Worm (Caenorhabditis elegans): ENCODE data around the gene Y40B10A.9.

Gene Y40B10A.9

DNA sequence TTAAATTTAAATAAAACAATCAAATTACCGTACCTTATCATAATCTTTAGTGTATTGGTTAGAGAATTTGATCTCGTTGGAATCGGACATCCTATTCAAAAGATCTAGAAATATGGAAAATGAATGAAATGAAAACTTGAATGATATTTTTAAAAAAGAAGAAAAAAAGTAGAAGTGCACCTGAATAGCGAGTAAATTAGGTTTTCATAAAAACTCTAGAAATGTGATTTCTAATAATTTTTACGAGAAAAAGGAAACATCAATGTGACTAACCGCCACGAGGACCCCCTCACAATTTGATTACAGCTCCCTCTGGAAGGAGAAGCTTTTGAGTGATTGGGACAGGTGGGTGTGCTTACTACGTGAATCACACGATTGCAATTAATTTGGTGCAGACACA lies 26.8 kb downstream of the Y40B10A.9 start, which contains the start of gene Y40B10A.5:
Y40B10A.5 (minus strand) TSS at position 101 of the 400 bp plus-strand sequence.
- no peak for TF ChIP-seq klf-2 (GFP tag; conservative IDR thresholded peaks at IDR 0.05)
- TF ChIP-seq T22C8.4 (GFP tag; IDR thresholded peaks at IDR 0.05), result no peak
- no peak for TF ChIP-seq tab-1 (GFP tag; IDR thresholded peaks at IDR 0.05)
- no peak for TF ChIP-seq med-1 (GFP tag; optimal IDR thresholded peaks at IDR 0.05; ENCODE audit: insufficient read depth)
- no peak for TF ChIP-seq cog-1 (tag; optimal IDR thresholded peaks at IDR 0.05)
- TF ChIP-seq ztf-29 (GFP tag; IDR thresholded peaks at IDR 0.05), result no peak
- no peak for TF ChIP-seq ztf-23 (GFP tag; IDR thresholded peaks at IDR 0.05)
- TF ChIP-seq ref-1 (GFP tag; conservative IDR thresholded peaks at IDR 0.05), result no peak
- TF ChIP-seq flt-1 (GFP tag; IDR thresholded peaks at IDR 0.05), result no peak

DNA sequence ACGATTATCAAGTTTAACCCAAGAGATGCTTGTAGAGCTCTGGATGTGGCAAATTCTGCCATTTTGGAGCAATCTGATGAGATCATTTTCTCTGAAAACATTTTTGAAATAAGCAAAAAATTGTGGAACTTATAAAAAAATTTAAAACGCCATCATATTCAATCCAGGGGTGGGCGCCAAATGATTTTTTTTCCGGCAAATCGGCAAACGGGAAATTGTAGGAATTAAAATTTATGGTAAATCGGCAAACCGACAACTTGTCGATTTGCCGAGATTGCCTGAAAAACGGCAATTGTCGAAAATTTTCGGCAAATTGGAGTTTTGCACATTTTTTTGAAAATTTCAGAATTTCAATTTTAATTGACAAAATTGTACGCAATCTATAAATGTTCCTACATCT lies 37.2 kb downstream of the Y40B10A.9 start, which contains the start of gene srab-23:
srab-23 (minus strand) TSS at position 101 of the 400 bp plus-strand sequence.
- no peak for TF ChIP-seq ztf-23 (GFP tag; IDR thresholded peaks at IDR 0.05)
- no peak for TF ChIP-seq med-1 (GFP tag; optimal IDR thresholded peaks at IDR 0.05; ENCODE audit: insufficient read depth)
- TF ChIP-seq klf-2 (GFP tag; conservative IDR thresholded peaks at IDR 0.05), result no peak
- no peak for TF ChIP-seq ztf-29 (GFP tag; IDR thresholded peaks at IDR 0.05)

DNA sequence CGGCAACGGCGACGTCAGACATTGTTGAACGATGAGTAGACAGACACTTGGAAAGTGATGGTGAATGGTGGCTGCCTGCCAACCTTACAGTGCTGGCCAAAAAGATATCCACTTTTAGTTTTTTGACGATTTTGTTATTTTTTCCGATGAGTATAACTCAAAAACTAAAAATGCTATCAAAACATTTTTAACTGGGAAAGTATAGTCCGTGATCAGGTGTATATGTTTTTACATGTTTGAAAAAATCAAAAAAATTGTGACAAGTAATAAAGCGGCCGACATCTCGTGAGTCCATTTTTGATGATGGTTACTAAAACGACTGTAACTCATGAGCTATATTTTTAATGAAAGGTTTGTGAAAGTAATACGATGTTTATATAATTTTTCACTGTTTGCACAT lies 41.3 kb downstream of the Y40B10A.9 start, which contains the start of gene hil-6:
hil-6 (minus strand) TSS at position 101 of the 400 bp plus-strand sequence.
- TF ChIP-seq ztf-29 (GFP tag; IDR thresholded peaks at IDR 0.05), result no peak
- no peak for TF ChIP-seq med-1 (GFP tag; optimal IDR thresholded peaks at IDR 0.05; ENCODE audit: insufficient read depth)
- TF ChIP-seq cog-1 (tag; optimal IDR thresholded peaks at IDR 0.05), result no peak
- TF ChIP-seq T22C8.4 (GFP tag; IDR thresholded peaks at IDR 0.05), result no peak
- TF ChIP-seq tab-1 (GFP tag; IDR thresholded peaks at IDR 0.05), result no peak
- no peak for TF ChIP-seq flt-1 (GFP tag; IDR thresholded peaks at IDR 0.05)
- no peak for TF ChIP-seq ref-1 (GFP tag; conservative IDR thresholded peaks at IDR 0.05)
- TF ChIP-seq ztf-23 (GFP tag; IDR thresholded peaks at IDR 0.05), result no peak
- no peak for TF ChIP-seq klf-2 (GFP tag; conservative IDR thresholded peaks at IDR 0.05)

DNA sequence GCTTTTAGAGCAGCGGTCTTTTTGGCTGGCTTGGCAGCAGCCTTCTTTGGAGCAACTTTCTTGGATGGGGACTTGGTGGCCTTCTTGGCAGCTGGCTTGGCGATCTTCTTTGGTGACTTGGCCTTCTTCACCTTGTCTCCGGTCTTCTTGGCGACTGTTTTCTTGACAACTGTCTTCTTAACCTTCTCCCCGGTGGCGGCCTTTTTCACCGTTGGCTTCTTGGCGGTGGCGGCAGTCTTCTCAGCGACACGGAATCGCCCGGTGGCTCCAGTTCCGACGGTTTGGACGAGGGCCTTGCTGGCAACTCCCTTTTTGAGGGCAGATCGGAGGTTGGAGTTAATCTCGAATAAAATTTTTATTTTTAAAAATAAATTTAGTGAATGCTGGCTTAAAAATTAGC lies 42.0 kb downstream of the Y40B10A.9 start:
- TF ChIP-seq cog-1 (tag; optimal IDR thresholded peaks at IDR 0.05) (no peak), med-1 (GFP tag; optimal IDR thresholded peaks at IDR 0.05; ENCODE audit: insufficient read depth) (no peak), flt-1 (GFP tag; IDR thresholded peaks at IDR 0.05) (no peak), tab-1 (GFP tag; IDR thresholded peaks at IDR 0.05) (no peak), ztf-29 (GFP tag; IDR thresholded peaks at IDR 0.05) (no peak), ref-1 (GFP tag; conservative IDR thresholded peaks at IDR 0.05) (no peak), T22C8.4 (GFP tag; IDR thresholded peaks at IDR 0.05) (no peak), klf-2 (GFP tag; conservative IDR thresholded peaks at IDR 0.05) (no peak), ztf-23 (GFP tag; IDR thresholded peaks at IDR 0.05) (no peak)

DNA sequence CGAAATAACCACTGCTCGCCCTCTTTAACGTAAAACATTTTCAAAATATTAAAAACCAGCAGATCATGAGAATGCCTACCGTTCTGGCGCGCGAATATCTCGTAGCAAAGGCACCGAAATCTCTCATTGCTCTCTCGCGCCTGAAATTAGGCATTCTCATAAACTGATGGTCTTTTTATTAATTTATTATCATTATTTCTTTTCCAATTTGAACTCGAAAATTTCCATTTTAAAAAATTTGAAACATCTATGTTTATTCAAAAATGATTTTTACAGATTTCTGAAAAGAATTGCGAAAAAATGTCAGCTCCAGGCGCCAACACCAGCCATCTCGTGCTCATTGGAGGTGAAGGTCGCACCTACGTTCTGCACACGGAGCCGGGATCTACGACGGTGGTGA lies 42.8 kb downstream of the Y40B10A.9 start, which contains the start of gene F59A7.12:
F59A7.12 (plus strand) TSS at position 301 of the 400 bp plus-strand sequence.
- TF ChIP-seq ztf-23 (GFP tag; IDR thresholded peaks at IDR 0.05), result no peak
- TF ChIP-seq cog-1 (tag; optimal IDR thresholded peaks at IDR 0.05), result no peak
- TF ChIP-seq T22C8.4 (GFP tag; IDR thresholded peaks at IDR 0.05), result no peak
- TF ChIP-seq klf-2 (GFP tag; conservative IDR thresholded peaks at IDR 0.05), result no peak
- no peak for TF ChIP-seq flt-1 (GFP tag; IDR thresholded peaks at IDR 0.05)
- TF ChIP-seq ref-1 (GFP tag; conservative IDR thresholded peaks at IDR 0.05), result no peak
- no peak for TF ChIP-seq tab-1 (GFP tag; IDR thresholded peaks at IDR 0.05)
- no peak for TF ChIP-seq ztf-29 (GFP tag; IDR thresholded peaks at IDR 0.05)
- no peak for TF ChIP-seq med-1 (GFP tag; optimal IDR thresholded peaks at IDR 0.05; ENCODE audit: insufficient read depth)

DNA sequence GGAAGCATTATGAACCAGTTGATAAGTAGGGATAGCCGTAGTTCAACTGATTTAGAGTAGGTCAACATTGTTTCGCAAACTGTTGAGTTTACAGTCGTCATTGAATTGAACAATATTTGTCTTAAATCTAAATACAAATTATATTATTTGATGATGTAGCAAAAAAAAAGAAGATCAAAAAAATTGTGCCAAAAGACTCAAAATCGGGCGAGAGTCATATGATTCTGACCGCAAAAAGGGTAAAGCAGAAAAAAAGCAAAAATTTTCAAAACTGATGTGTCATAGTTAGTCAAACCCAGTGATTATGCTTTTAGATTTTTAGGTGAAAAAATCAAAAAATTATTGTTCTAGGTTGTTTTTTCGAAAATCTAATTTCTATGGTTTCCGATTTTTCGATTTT lies 44.9 kb downstream of the Y40B10A.9 start, which contains the start of gene srab-13:
srab-13 (minus strand) TSS at position 101 of the 400 bp plus-strand sequence.
- TF ChIP-seq ztf-23 (GFP tag; IDR thresholded peaks at IDR 0.05) (no peak), med-1 (GFP tag; optimal IDR thresholded peaks at IDR 0.05; ENCODE audit: insufficient read depth) (no peak), klf-2 (GFP tag; conservative IDR thresholded peaks at IDR 0.05) (no peak), ref-1 (GFP tag; conservative IDR thresholded peaks at IDR 0.05) (no peak), ztf-29 (GFP tag; IDR thresholded peaks at IDR 0.05) (no peak), cog-1 (tag; optimal IDR thresholded peaks at IDR 0.05) (no peak), tab-1 (GFP tag; IDR thresholded peaks at IDR 0.05) (no peak)

DNA sequence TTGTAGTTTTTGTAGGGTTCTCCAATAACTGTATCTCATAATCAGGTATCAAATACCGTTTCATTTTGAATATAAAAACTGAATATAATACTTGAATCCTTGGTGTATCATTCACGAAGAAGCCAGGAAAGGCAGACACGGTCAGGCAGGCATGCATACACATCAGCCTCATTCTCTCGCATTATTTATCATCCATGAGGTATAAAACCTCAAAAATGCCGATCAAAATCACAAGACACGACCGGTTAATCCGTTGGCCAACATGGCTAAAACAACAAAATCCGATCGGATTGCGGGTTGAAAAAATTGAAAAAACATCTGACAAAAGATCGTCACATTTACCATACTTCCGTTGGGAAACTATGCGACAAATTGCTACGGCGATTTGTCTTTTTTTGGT lies 50.3 kb downstream of the Y40B10A.9 start, which contains the start of gene F59A7.5:
F59A7.5 (plus strand) TSS at position 301 of the 400 bp plus-strand sequence.
- no peak for TF ChIP-seq ztf-29 (GFP tag; IDR thresholded peaks at IDR 0.05)
- TF ChIP-seq T22C8.4 (GFP tag; IDR thresholded peaks at IDR 0.05), result no peak
- TF ChIP-seq tab-1 (GFP tag; IDR thresholded peaks at IDR 0.05), result no peak

DNA sequence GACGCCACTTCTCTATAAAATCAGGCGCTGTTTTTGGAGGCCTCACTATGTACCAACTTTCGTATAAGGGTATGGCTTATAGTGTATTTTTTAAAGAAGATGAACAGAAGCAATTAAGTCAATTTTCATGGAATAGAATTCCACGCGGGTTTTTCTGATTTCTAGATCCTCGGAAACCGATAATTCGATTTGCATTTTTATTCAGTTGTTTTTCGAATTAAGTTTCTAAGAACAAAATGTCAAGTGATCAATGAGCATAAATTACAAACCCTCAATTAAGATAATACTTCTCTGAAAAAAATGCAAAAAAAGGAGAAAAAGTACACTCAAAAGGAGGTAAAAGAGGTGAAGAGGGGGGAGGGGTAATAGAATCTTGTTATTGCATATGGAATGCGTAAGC lies 51.4 kb downstream of the Y40B10A.9 start:
- TF ChIP-seq ztf-29 (GFP tag; IDR thresholded peaks at IDR 0.05) (no peak), ref-1 (GFP tag; conservative IDR thresholded peaks at IDR 0.05) (no peak), ztf-23 (GFP tag; IDR thresholded peaks at IDR 0.05) (no peak), T22C8.4 (GFP tag; IDR thresholded peaks at IDR 0.05) (no peak), flt-1 (GFP tag; IDR thresholded peaks at IDR 0.05) (no peak), klf-2 (GFP tag; conservative IDR thresholded peaks at IDR 0.05) (no peak), cog-1 (tag; optimal IDR thresholded peaks at IDR 0.05) (no peak), med-1 (GFP tag; optimal IDR thresholded peaks at IDR 0.05; ENCODE audit: insufficient read depth) (no peak), tab-1 (GFP tag; IDR thresholded peaks at IDR 0.05) (no peak)
